Worm (Caenorhabditis elegans) whole organism, mixed stage, embryonic: Measurements from ENCODE around the gene asp-2.

ENCODE experiments used
- M03D4.4 ChIP-seq: sonication (generic microtip); optimal IDR thresholded peaks from 2 replicates; lab custom pipeline; 2017; ENCODE audit warnings: mild to moderate bottlenecking, missing genetic modification characterization, missing compliant biosample characterization
- bed-3 ChIP-seq: fragments of 200-800 bp; sonication (Bioruptor generic); optimal IDR thresholded peaks from 3 replicates; lab custom pipeline; 2018; ENCODE audit warnings: mild to moderate bottlenecking, missing genetic modification characterization, moderate library complexity, missing compliant biosample characterization
- blmp-1 ChIP-seq: fragments of 150-350 bp; optimal IDR thresholded peaks from 2 replicates; lab custom pipeline; 2014; ENCODE audit warnings: missing biosample characterization, missing genetic modification characterization
- ceh-39 ChIP-seq: fragments of 150-350 bp; optimal IDR thresholded peaks from 2 replicates; lab custom pipeline; 2014; ENCODE audit warnings: missing biosample characterization, missing genetic modification characterization
- ceh-43 ChIP-seq: fragments of 200-800 bp; sonication (Bioruptor generic); optimal IDR thresholded peaks from 2 replicates; lab custom pipeline; 2018; ENCODE audit warnings: mild to moderate bottlenecking, missing genetic modification characterization, moderate library complexity, missing compliant biosample characterization
- ceh-83 ChIP-seq: fragments of 200-800 bp; sonication (Bioruptor generic); optimal IDR thresholded peaks from 2 replicates; lab custom pipeline; 2018; ENCODE audit warnings: mild to moderate bottlenecking, missing genetic modification characterization, missing compliant biosample characterization
- cnd-1 ChIP-seq: fragments of 200-800 bp; sonication (Bioruptor generic); optimal IDR thresholded peaks from 2 replicates; lab custom pipeline; 2018; ENCODE audit warnings: mild to moderate bottlenecking, missing genetic modification characterization, missing compliant biosample characterization
- drap-1 ChIP-seq: fragments of 200-800 bp; sonication (Bioruptor generic); optimal IDR thresholded peaks from 3 replicates; lab custom pipeline; 2018; ENCODE audit warnings: mild to moderate bottlenecking, missing genetic modification characterization, missing compliant biosample characterization
- elt-1 ChIP-seq: sonication (generic microtip); optimal IDR thresholded peaks from 2 replicates; lab custom pipeline; 2017; ENCODE audit warnings: missing genetic modification characterization, mild to moderate bottlenecking, missing compliant biosample characterization, antibody characterized with exemption, moderate library complexity, borderline replicate concordance; ENCODE audit not compliant: insufficient read depth
- elt-3 ChIP-seq: fragments of 150-350 bp; optimal IDR thresholded peaks from 2 replicates; lab custom pipeline; 2014; ENCODE audit warnings: missing biosample characterization, missing genetic modification characterization
- flh-1 ChIP-seq: fragments of 200-800 bp; sonication (Bioruptor generic); optimal IDR thresholded peaks from 2 replicates; lab custom pipeline; 2018; ENCODE audit warnings: mild to moderate bottlenecking, missing genetic modification characterization, moderate library complexity, missing compliant biosample characterization
- ham-2 ChIP-seq: fragments of 200-800 bp; sonication (Bioruptor generic); optimal IDR thresholded peaks from 2 replicates; lab custom pipeline; 2018; ENCODE audit warnings: mild to moderate bottlenecking, missing genetic modification characterization, missing compliant biosample characterization
- hlh-1 ChIP-seq: fragments of 150-350 bp; optimal IDR thresholded peaks from 2 replicates; lab custom pipeline; 2014; ENCODE audit warnings: missing biosample characterization, missing genetic modification reagents, missing genetic modification characterization
- lin-32 ChIP-seq: fragments of 200-800 bp; sonication (Bioruptor generic); optimal IDR thresholded peaks from 2 replicates; lab custom pipeline; 2018; ENCODE audit warnings: mild to moderate bottlenecking, missing genetic modification characterization, missing compliant biosample characterization
- mab-5 ChIP-seq: fragments of 150-350 bp; optimal IDR thresholded peaks from 2 replicates; lab custom pipeline; 2014; ENCODE audit warnings: missing biosample characterization, missing genetic modification characterization
- mep-1 ChIP-seq: fragments of 150-350 bp; optimal IDR thresholded peaks from 2 replicates; lab custom pipeline; 2017; ENCODE audit warnings: missing biosample characterization, missing genetic modification reagents, missing genetic modification characterization, inconsistent platforms
- mls-2 ChIP-seq: sonication (generic microtip); optimal IDR thresholded peaks from 2 replicates; lab custom pipeline; 2016; ENCODE audit warnings: mild to moderate bottlenecking, missing genetic modification characterization, moderate library complexity, missing compliant biosample characterization
- nhr-12 ChIP-seq: fragments of 150-350 bp; optimal IDR thresholded peaks from 2 replicates; lab custom pipeline; 2014; ENCODE audit warnings: missing biosample characterization, missing genetic modification characterization
- nhr-2 ChIP-seq: fragments of 150-350 bp; optimal IDR thresholded peaks from 2 replicates; lab custom pipeline; 2014; ENCODE audit warnings: missing biosample characterization, missing genetic modification characterization
- nhr-237 ChIP-seq: fragments of 150-350 bp; optimal IDR thresholded peaks from 2 replicates; lab custom pipeline; 2014; ENCODE audit warnings: missing biosample characterization, missing genetic modification characterization
- nhr-28 ChIP-seq: fragments of 150-350 bp; optimal IDR thresholded peaks from 2 replicates; lab custom pipeline; 2014; ENCODE audit warnings: missing biosample characterization, missing genetic modification characterization
- nhr-76 ChIP-seq: sonication (generic microtip); optimal IDR thresholded peaks from 2 replicates; lab custom pipeline; 2017; ENCODE audit warnings: missing biosample characterization, missing genetic modification characterization
- pha-4 ChIP-seq: fragments of 150-350 bp; optimal IDR thresholded peaks from 2 replicates; lab custom pipeline; 2018; ENCODE audit warnings: missing biosample characterization, missing genetic modification reagents, missing genetic modification characterization
- sem-2 ChIP-seq: fragments of 200-800 bp; sonication (Bioruptor generic); optimal IDR thresholded peaks from 2 replicates; lab custom pipeline; 2018; ENCODE audit warnings: mild to moderate bottlenecking, missing genetic modification characterization, missing compliant biosample characterization
- snpc-4 ChIP-seq: fragments of 150-350 bp; optimal IDR thresholded peaks from 2 replicates; lab custom pipeline; 2014; ENCODE audit warnings: missing biosample characterization, missing genetic modification characterization
- sptf-1 ChIP-seq: sonication (generic microtip); optimal IDR thresholded peaks from 2 replicates; lab custom pipeline; 2017; ENCODE audit warnings: mild to moderate bottlenecking, missing genetic modification characterization, moderate library complexity, missing compliant biosample characterization
- tbx-8 ChIP-seq: fragments of 200-800 bp; sonication (Bioruptor generic); optimal IDR thresholded peaks from 2 replicates; lab custom pipeline; 2018; ENCODE audit warnings: mild to moderate bottlenecking, missing genetic modification characterization, moderate library complexity, missing compliant biosample characterization
- unc-120 ChIP-seq: sonication (generic microtip); optimal IDR thresholded peaks from 2 replicates; lab custom pipeline; 2017; ENCODE audit warnings: missing genetic modification characterization, missing compliant biosample characterization; ENCODE audit not compliant: poor library complexity, severe bottlenecking
- unc-39 ChIP-seq: fragments of 150-350 bp; optimal IDR thresholded peaks from 2 replicates; lab custom pipeline; 2014; ENCODE audit warnings: missing biosample characterization, missing genetic modification characterization
- unc-62 ChIP-seq: fragments of 150-350 bp; optimal IDR thresholded peaks from 2 replicates; lab custom pipeline; 2014; ENCODE audit warnings: missing biosample characterization, missing genetic modification reagents, missing genetic modification characterization
- zip-8 ChIP-seq: fragments of 150-350 bp; optimal IDR thresholded peaks from 2 replicates; lab custom pipeline; 2014; ENCODE audit warnings: missing biosample characterization, missing genetic modification characterization

asp-2 gene

ce11 chrV:9160224-9160886 is 42.5 kb upstream of the asp-2 start, which contains the start of gene col-144:
Gene col-144 (minus strand): TSS chrV:9160642.
- no peak for TF ChIP-seq tbx-8 (GFP tag; lab: Kevin White, UChicago)
- no peak for TF ChIP-seq M03D4.4 (tag; lab: Kevin White, UChicago)
- TF ChIP-seq hlh-1 (tag; lab: Kevin White, UChicago): no peak
- TF ChIP-seq nhr-2 (tag; lab: Kevin White, UChicago): no peak
- TF ChIP-seq cnd-1 (tag; lab: Kevin White, UChicago): no peak
- no peak for TF ChIP-seq ham-2
- TF ChIP-seq nhr-28: no peak
- no peak for TF ChIP-seq unc-39 (tag; lab: Kevin White, UChicago)
- no peak for TF ChIP-seq nhr-76 (tag; lab: Kevin White, UChicago)
- TF ChIP-seq pha-4 (tag; lab: Kevin White, UChicago): no peak
- no peak for TF ChIP-seq elt-1 (tag; lab: Kevin White, UChicago)
- no peak for TF ChIP-seq unc-120 (tag; lab: Kevin White, UChicago)
- TF ChIP-seq flh-1: no peak

DNA sequence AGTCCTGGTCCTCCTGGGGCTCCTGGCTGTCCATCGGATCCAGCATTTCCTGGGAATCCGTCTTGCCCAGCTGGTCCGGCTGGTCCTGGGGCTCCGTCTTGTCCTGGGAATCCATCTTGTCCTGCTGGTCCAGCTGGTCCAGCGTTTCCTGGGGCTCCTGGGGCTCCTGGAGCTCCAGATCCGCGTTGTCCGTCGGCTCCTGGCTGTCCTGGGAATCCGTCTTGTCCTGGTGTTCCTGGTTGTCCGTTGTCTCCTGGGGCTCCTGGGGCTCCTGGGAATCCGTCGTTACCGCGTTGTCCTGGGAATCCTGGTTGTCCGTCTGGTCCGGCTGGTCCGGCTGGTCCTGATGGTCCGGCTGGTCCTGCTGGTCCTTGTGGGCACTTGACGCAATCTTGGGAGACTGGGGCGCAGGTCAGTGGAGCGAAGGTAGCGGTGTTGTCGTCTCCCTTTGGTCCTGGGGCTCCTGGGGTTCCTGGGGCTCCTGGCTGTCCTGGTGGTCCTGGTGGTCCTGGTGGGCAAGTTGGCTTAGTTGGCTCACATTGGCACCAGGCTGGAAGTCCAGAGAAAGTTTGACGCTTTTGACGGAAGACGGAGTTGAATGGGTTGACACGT is 40.7 kb upstream of the asp-2 start:
- TF ChIP-seq blmp-1 (tag; lab: Kevin White, UChicago): no peak
- TF ChIP-seq elt-3 (tag; lab: Kevin White, UChicago): no peak
- TF ChIP-seq ceh-43 (GFP tag; lab: Kevin White, UChicago): no peak
- TF ChIP-seq flh-1: no peak
- TF ChIP-seq bed-3 (GFP tag; lab: Kevin White, UChicago): no peak
- TF ChIP-seq nhr-2 (tag; lab: Kevin White, UChicago): no peak
- TF ChIP-seq lin-32 (GFP tag; lab: Kevin White, UChicago): no peak

DNA sequence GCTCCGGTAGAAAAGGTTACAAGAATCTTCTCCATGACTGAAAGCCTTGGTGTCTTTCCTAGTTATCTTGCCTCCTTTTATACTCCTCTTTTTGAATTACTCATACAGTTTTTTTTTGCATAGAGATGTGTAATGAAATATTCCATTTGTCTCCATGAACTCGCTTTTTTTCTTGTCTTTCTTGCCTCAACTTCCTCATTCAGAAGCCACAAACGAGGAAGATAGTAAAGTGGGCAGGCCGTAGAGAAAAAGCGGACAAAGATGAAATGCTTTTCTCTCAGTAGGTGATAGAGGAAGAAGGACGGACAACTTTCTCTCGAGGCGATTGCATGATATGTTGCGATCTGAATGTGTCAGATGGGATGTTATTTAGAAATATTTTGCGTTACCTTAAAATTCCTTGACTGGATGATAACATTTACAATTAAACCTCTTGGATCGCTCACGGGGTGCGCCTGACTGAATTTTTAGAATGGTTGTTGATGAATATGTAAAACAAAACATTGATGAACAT is 39.9 kb upstream of the asp-2 start, which contains the start of gene col-145:
Gene col-145 (minus strand): TSS at position 51 of the 514 bp plus-strand sequence.
- TF ChIP-seq tbx-8 (GFP tag; lab: Kevin White, UChicago): no peak
- no peak for TF ChIP-seq flh-1
- TF ChIP-seq sptf-1: no peak
- no peak for TF ChIP-seq elt-1 (tag; lab: Kevin White, UChicago)
- TF ChIP-seq mls-2: no peak
- TF ChIP-seq zip-8 (tag; lab: Kevin White, UChicago): no peak
- TF ChIP-seq nhr-28: no peak
- no peak for TF ChIP-seq ceh-39 (tag; lab: Kevin White, UChicago)
- TF ChIP-seq nhr-12 (tag; lab: Kevin White, UChicago): no peak
- TF ChIP-seq lin-32 (GFP tag; lab: Kevin White, UChicago): no peak
- TF ChIP-seq mab-5: no peak
- no peak for TF ChIP-seq hlh-1 (tag; lab: Kevin White, UChicago)
- no peak for TF ChIP-seq ceh-83 (GFP tag; lab: Kevin White, UChicago)
- no peak for TF ChIP-seq nhr-237 (tag; lab: Kevin White, UChicago)
- no peak for TF ChIP-seq elt-3 (tag; lab: Kevin White, UChicago)
- TF ChIP-seq mep-1 (tag; lab: Kevin White, UChicago): no peak
- no peak for TF ChIP-seq nhr-2 (tag; lab: Kevin White, UChicago)
- TF ChIP-seq pha-4 (tag; lab: Kevin White, UChicago): no peak
- TF ChIP-seq M03D4.4 (tag; lab: Kevin White, UChicago): no peak
- no peak for TF ChIP-seq sem-2 (GFP tag; lab: Kevin White, UChicago)

DNA sequence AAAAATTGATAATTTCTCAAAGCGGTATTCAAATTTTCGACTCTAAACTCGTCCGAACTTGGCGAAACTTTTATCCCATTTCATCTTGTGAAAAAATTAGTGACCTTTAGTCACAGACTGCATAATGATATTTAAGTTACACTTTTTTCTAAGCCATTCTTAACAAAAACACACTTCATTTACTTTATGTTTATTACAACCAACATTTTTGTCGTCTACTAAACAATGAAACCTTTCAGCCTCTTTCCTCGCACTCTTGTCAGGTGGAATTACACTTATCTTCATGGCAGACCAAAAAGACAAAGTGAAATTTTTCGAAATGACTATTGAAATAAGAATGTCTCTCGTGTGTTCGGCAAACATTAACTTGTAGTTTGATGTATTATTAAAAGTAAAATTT is 39.0 kb upstream of the asp-2 start:
- TF ChIP-seq sptf-1: no peak
- TF ChIP-seq unc-62 (GFP tag; lab: Kevin White, UChicago): no peak
- no peak for TF ChIP-seq zip-8 (tag; lab: Kevin White, UChicago)
- TF ChIP-seq snpc-4 (tag; lab: Kevin White, UChicago): no peak
- TF ChIP-seq ham-2: no peak
- no peak for TF ChIP-seq nhr-12 (tag; lab: Kevin White, UChicago)
- TF ChIP-seq cnd-1 (tag; lab: Kevin White, UChicago): no peak
- no peak for TF ChIP-seq blmp-1 (tag; lab: Kevin White, UChicago)
- TF ChIP-seq bed-3 (GFP tag; lab: Kevin White, UChicago): no peak
- no peak for TF ChIP-seq mep-1 (tag; lab: Kevin White, UChicago)
- TF ChIP-seq elt-3 (tag; lab: Kevin White, UChicago): no peak
- no peak for TF ChIP-seq M03D4.4 (tag; lab: Kevin White, UChicago)
- TF ChIP-seq drap-1: no peak
